Worm (Caenorhabditis elegans) whole organism, L4 larva: ENCODE results near the gene daf-42.

Experiments
- D1046.2 ChIP-seq: fragments of 200-800 bp; sonication (Bioruptor generic); IDR thresholded peaks from 2 replicates; pipeline ENCODE4 v1.3.6; 2022; ENCODE audit warnings: missing genetic modification characterization, missing compliant biosample characterization
- F37D6.2 ChIP-seq: sonication (generic microtip); optimal IDR thresholded peaks from 2 replicates; lab custom pipeline; 2016; ENCODE audit warnings: mild to moderate bottlenecking, missing genetic modification characterization, missing compliant biosample characterization
- F44E2.7 ChIP-seq: fragments of 200-800 bp; sonication (Bioruptor generic); IDR thresholded peaks from 2 replicates; pipeline ENCODE4 v2.1.2; 2022; ENCODE audit warnings: missing genetic modification characterization, missing compliant biosample characterization
- Y105C5A.15 ChIP-seq: fragments of 200-800 bp; sonication (Bioruptor generic); IDR thresholded peaks from 2 replicates; pipeline ENCODE4 v1.3.6; 2022; ENCODE audit warnings: missing genetic modification characterization, missing compliant biosample characterization
- ZK546.5 ChIP-seq, 2 experiments: sonication (generic microtip); optimal IDR thresholded peaks; 2 replicates each; lab custom pipeline; 2017; ENCODE audit warnings: missing biosample characterization in 2 of 2, missing genetic modification characterization in 2 of 2
- aha-1 ChIP-seq: fragments of 150-350 bp; peaks from one replicate; lab custom pipeline; 2014; ENCODE audit warnings: missing biosample characterization, missing genetic modification characterization
- aly-2 ChIP-seq: sonication (generic microtip); optimal IDR thresholded peaks from 2 replicates; lab custom pipeline; 2018; ENCODE audit warnings: missing biosample characterization, missing genetic modification characterization
- attf-4 ChIP-seq: sonication (generic microtip); optimal IDR thresholded peaks from 3 replicates; lab custom pipeline; 2017; ENCODE audit warnings: missing biosample characterization, missing genetic modification characterization
- ceh-62 ChIP-seq: sonication (generic microtip); optimal IDR thresholded peaks from 2 replicates; lab custom pipeline; 2017; ENCODE audit warnings: missing biosample characterization, missing genetic modification characterization
- ceh-82 ChIP-seq: sonication (generic microtip); optimal IDR thresholded peaks from 2 replicates; lab custom pipeline; 2017; ENCODE audit warnings: missing biosample characterization, missing genetic modification characterization
- daf-16 ChIP-seq, 3 experiments: sonication (generic microtip); optimal IDR thresholded peaks; 2 replicates each; lab custom pipeline; 2016 to 2017; ENCODE audit warnings: missing genetic modification characterization in 3 of 3, missing genetic modification reagents in 3 of 3, mild to moderate bottlenecking in 2 of 3, missing compliant biosample characterization in 2 of 3, missing biosample characterization in 1 of 3, moderate library complexity in 1 of 3
- dmd-6 ChIP-seq: fragments of 200-800 bp; sonication (Bioruptor generic); IDR thresholded peaks from 2 replicates; pipeline ENCODE4 v1.3.6; 2022; ENCODE audit warnings: missing genetic modification reagents, missing genetic modification characterization, missing compliant biosample characterization
- egl-27 ChIP-seq: sonication (generic microtip); optimal IDR thresholded peaks from 3 replicates; lab custom pipeline; 2017; ENCODE audit warnings: missing biosample characterization, missing genetic modification reagents, missing genetic modification characterization
- fos-1 ChIP-seq: fragments of 150-350 bp; optimal IDR thresholded peaks from 2 replicates; lab custom pipeline; 2014; ENCODE audit warnings: missing biosample characterization, missing genetic modification characterization
- gei-8 ChIP-seq: fragments of 200-800 bp; sonication (Bioruptor generic); optimal IDR thresholded peaks from 2 replicates; lab custom pipeline; 2018; ENCODE audit warnings: mild to moderate bottlenecking, missing genetic modification characterization, missing compliant biosample characterization
- hlh-11 ChIP-seq: fragments of 200-800 bp; sonication (Bioruptor generic); optimal IDR thresholded peaks from 2 replicates; lab custom pipeline; 2018; ENCODE audit warnings: mild to moderate bottlenecking, missing genetic modification characterization, missing compliant biosample characterization
- lin-1 ChIP-seq: fragments of 200-800 bp; sonication (Bioruptor generic); IDR thresholded peaks from 2 replicates; pipeline ENCODE4 v1.3.6; 2022; ENCODE audit warnings: missing genetic modification reagents, missing genetic modification characterization, missing compliant biosample characterization
- lin-29 ChIP-seq: fragments of 200-800 bp; sonication (Bioruptor generic); IDR thresholded peaks from 2 replicates; pipeline ENCODE4 v1.3.6; 2022; ENCODE audit warnings: missing genetic modification reagents, missing genetic modification characterization, missing compliant biosample characterization
- nhr-11 ChIP-seq: fragments of 150-350 bp; optimal IDR thresholded peaks from 2 replicates; lab custom pipeline; 2014; ENCODE audit warnings: missing biosample characterization, missing genetic modification characterization
- nhr-28 ChIP-seq: fragments of 150-350 bp; optimal IDR thresholded peaks from 2 replicates; lab custom pipeline; 2014; ENCODE audit warnings: missing biosample characterization, missing genetic modification characterization
- nhr-6 ChIP-seq: fragments of 150-350 bp; optimal IDR thresholded peaks from 2 replicates; lab custom pipeline; 2014; ENCODE audit warnings: missing biosample characterization, missing genetic modification characterization
- nhr-77 ChIP-seq: fragments of 150-350 bp; optimal IDR thresholded peaks from 2 replicates; lab custom pipeline; 2014; ENCODE audit warnings: missing biosample characterization, missing genetic modification characterization
- pha-4 ChIP-seq, 2 experiments: fragments of 150-350 bp in 1 of 2; fragments of 200-800 bp in 1 of 2; sonication (Bioruptor generic) in 1 of 2; IDR thresholded peaks in 1 of 2; optimal IDR thresholded peaks in 1 of 2; 2 replicates each; pipeline versions ENCODE4 v1.3.6 to Lab custom; 2014 to 2022; ENCODE audit warnings: missing genetic modification characterization in 2 of 2, missing genetic modification reagents in 2 of 2, missing biosample characterization in 1 of 2, missing compliant biosample characterization in 1 of 2
- pqm-1 ChIP-seq: sonication (generic microtip); optimal IDR thresholded peaks from 2 replicates; lab custom pipeline; 2017; ENCODE audit warnings: missing biosample characterization, missing genetic modification characterization
- saeg-2 ChIP-seq: fragments of 200-800 bp; sonication (Bioruptor generic); IDR thresholded peaks from 2 replicates; pipeline ENCODE4 v1.3.6; 2022; ENCODE audit warnings: missing genetic modification reagents, missing genetic modification characterization, missing compliant biosample characterization
- sdz-12 ChIP-seq: fragments of 200-800 bp; sonication (Bioruptor generic); optimal IDR thresholded peaks from 2 replicates; lab custom pipeline; 2018; ENCODE audit warnings: mild to moderate bottlenecking, missing genetic modification characterization, missing compliant biosample characterization
- snpc-1.2 ChIP-seq: fragments of 200-800 bp; sonication (Bioruptor generic); IDR thresholded peaks from 2 replicates; pipeline ENCODE4 v1.3.6; 2022; ENCODE audit warnings: missing genetic modification reagents, missing genetic modification characterization, missing compliant biosample characterization
- spr-1 ChIP-seq: sonication (generic microtip); optimal IDR thresholded peaks from 2 replicates; lab custom pipeline; 2016; ENCODE audit warnings: mild to moderate bottlenecking, missing genetic modification characterization, missing compliant biosample characterization
- spr-3 ChIP-seq: fragments of 200-800 bp; sonication (Bioruptor generic); optimal IDR thresholded peaks from 2 replicates; lab custom pipeline; 2018; ENCODE audit warnings: mild to moderate bottlenecking, missing genetic modification characterization, missing compliant biosample characterization
- tag-97 ChIP-seq: fragments of 200-800 bp; sonication (Bioruptor generic); IDR thresholded peaks from 2 replicates; pipeline ENCODE4 v1.3.6; 2022; ENCODE audit warnings: missing genetic modification characterization, missing compliant biosample characterization
- unc-39 ChIP-seq: sonication (generic microtip); optimal IDR thresholded peaks from 2 replicates; lab custom pipeline; 2017; ENCODE audit warnings: missing biosample characterization, missing genetic modification characterization
- unc-62 ChIP-seq, 3 experiments: fragments of 150-350 bp in 1 of 3; sonication (generic microtip); optimal IDR thresholded peaks in 2 of 3; peaks in 1 of 3; 1 replicate in 1 of 3; 2 replicates in 2 of 3; lab custom pipeline; 2014 to 2017; ENCODE audit warnings: missing biosample characterization in 3 of 3, missing genetic modification characterization in 3 of 3, missing genetic modification reagents in 3 of 3, missing genotype in 1 of 3
- zfp-2 ChIP-seq: sonication (generic microtip); optimal IDR thresholded peaks from 2 replicates; lab custom pipeline; 2016; ENCODE audit warnings: mild to moderate bottlenecking, missing genetic modification characterization, missing compliant biosample characterization
- zip-11 ChIP-seq: fragments of 200-800 bp; sonication (Bioruptor generic); IDR thresholded peaks from 2 replicates; pipeline ENCODE4 v1.3.6; 2022; ENCODE audit warnings: missing genetic modification characterization, missing compliant biosample characterization

daf-42 gene

DNA sequence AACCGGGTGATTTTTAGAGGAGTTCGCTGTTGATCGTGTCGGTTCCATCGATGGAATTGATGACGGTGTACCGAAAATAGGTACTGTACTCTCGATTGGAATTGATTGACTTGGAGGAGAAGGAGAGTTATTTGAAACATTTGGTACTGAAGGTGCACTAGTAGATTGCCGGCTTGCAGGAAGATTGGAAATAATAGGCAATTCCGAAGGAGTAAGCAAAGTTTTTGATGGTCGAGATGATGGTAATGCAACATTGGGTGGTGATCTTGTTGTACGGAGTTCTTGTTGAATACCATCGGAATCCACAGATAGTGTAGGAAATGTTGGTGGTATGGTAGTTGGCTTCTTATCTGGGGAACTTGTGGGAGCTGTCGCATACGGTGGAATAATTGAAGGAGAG is 7.6 kb downstream of the daf-42 start:
- TF ChIP-seq nhr-11 (tag; lab: Kevin White, UChicago) (no peak), ceh-82 (tag; lab: Kevin White, UChicago) (no peak), saeg-2 (GFP tag; lab: Robert Waterston, UW) (no peak), pha-4 (GFP tag; IDR thresholded peaks at IDR 0.05; lab: Robert Waterston, UW) (no peak), pha-4 (tag; optimal IDR thresholded peaks at IDR 0.05; lab: Kevin White, UChicago) (no peak), aha-1 (peak; percentile 96)

- TF ChIP-seq sdz-12 (no peak), unc-62 (GFP tag; optimal IDR thresholded peaks at IDR 0.05 in 1 of 2; lab: Kevin White, UChicago) (peak in 1 of 2 experiments; percentile 70), unc-62 (tag; optimal IDR thresholded peaks at IDR 0.05; lab: Kevin White, UChicago) (no peak), aha-1 (peak; percentile 95), pqm-1 (tag; lab: Kevin White, UChicago) (no peak), nhr-6 (tag; lab: Kevin White, UChicago) (no peak)
Measured at ce11 chrIV:7338042-7338441, 8.6 kb downstream of the daf-42 start.

- no peak for TF ChIP-seq egl-27
- no peak for TF ChIP-seq gei-8
- TF ChIP-seq spr-1 (tag; lab: Kevin White, UChicago) = no peak
- TF ChIP-seq lin-1 (GFP tag; lab: Robert Waterston, UW) = no peak
- no peak for TF ChIP-seq attf-4 (tag; lab: Kevin White, UChicago)
- TF ChIP-seq aha-1 = no peak
- no peak for TF ChIP-seq F44E2.7 (GFP tag; lab: Robert Waterston, UW)
- no peak for TF ChIP-seq aly-2
- TF ChIP-seq unc-39 = no peak
- TF ChIP-seq ceh-62 = no peak
Measured at ce11 chrIV:7332695-7333094, 14.0 kb downstream of the daf-42 start, which contains the start of gene ocr-4. Gene ocr-4, minus strand, starts transcription at chrIV:7332795.

DNA sequence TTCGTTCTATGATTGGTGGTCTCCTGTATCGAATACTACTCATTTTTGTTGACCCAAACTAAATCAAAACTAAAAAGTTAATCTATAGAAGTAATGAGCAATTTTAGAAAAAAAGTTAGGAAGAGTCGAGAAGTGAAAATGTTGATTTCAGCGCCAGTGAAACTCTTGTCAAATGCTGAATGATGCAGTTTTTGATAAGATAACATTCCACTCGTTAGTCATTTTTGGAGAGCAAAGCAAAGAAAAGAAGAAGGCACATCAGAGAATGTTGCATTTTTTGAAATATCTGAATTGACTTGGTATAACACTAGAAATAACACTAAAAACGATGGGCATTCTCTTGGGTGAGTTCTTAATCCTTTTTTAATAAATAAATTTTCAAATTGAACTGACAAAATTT is 17.7 kb downstream of the daf-42 start, which contains the start of gene sqst-2:
Gene sqst-2, minus strand, starts transcription at position 58 of the 400 bp plus-strand sequence.
- TF ChIP-seq dmd-6 (GFP tag; lab: Robert Waterston, UW) (peak; percentile 6; the same call in 1 of the 2 replicates), lin-29 (GFP tag; lab: Robert Waterston, UW) (no peak), pqm-1 (tag; lab: Kevin White, UChicago) (peak; percentile 80), zfp-2 (tag; lab: Kevin White, UChicago) (no peak), snpc-1.2 (GFP tag; lab: Robert Waterston, UW) (no peak), zip-11 (GFP tag; lab: Robert Waterston, UW) (no peak), nhr-28 (tag; lab: Kevin White, UChicago) (peak; percentile 33)

DNA sequence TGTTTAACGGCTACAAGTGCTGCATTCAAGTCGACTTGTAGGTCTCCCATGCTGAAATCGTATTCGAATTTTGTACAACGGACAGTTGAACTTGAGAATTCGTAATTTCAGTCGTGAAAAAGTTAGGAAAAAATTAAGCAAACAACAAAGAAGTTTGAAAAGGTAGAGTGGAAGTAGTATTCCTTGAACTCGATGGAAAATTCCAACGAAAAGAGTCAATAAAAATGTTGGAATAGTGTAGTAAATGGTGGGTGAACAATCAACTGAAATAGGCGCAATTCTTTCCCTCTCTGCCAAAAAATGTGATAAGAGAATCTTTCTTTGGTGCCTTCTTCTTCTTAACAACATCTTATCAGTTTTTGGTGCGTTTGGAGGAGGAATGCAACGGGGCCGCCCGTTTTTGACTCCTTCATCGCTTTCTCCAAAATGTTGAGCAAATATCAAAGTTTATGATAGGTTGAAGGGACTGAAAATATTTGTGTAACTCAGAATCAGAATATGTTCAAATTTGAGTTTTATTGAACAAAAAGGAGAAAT is 20.0 kb downstream of the daf-42 start, which contains the start of gene ifo-1:
Gene ifo-1, minus strand, starts transcription at position 51 of the 537 bp plus-strand sequence.
- peak; percentile 35 for TF ChIP-seq nhr-6 (tag; lab: Kevin White, UChicago)
- TF ChIP-seq F37D6.2 = no peak
- no peak for TF ChIP-seq tag-97 (GFP tag; lab: Robert Waterston, UW)
- TF ChIP-seq dmd-6 (GFP tag; lab: Robert Waterston, UW) = peak; percentile 79
- no peak for TF ChIP-seq ZK546.5 (tag; optimal IDR thresholded peaks at IDR 0.05; lab: Kevin White, UChicago)
- TF ChIP-seq nhr-77 (tag; lab: Kevin White, UChicago) = peak; percentile 31
- no peak for TF ChIP-seq fos-1
- TF ChIP-seq spr-3 (GFP tag; lab: Kevin White, UChicago) = no peak
- peak; percentile 81 for TF ChIP-seq nhr-28 (tag; lab: Kevin White, UChicago)
- no peak for TF ChIP-seq daf-16 (GFP tag; optimal IDR thresholded peaks at IDR 0.05; lab: Kevin White, UChicago)
- peak; percentile 55 for TF ChIP-seq daf-16 (tag; optimal IDR thresholded peaks at IDR 0.05; lab: Kevin White, UChicago)
- TF ChIP-seq sdz-12 = no peak
- TF ChIP-seq lin-1 (GFP tag; lab: Robert Waterston, UW) = peak; percentile 11; the same call in 1 of the 2 replicates
- peak; percentile 67 for TF ChIP-seq hlh-11
- TF ChIP-seq D1046.2 = no peak
- peak; percentile 99 for TF ChIP-seq pqm-1 (tag; lab: Kevin White, UChicago)
- TF ChIP-seq Y105C5A.15 = no peak
